Fruit fly (Drosophila melanogaster) whole organism, embryonic: ENCODE data around the gene Uba4.

Experiments used
- Abd-B ChIP-seq: fragments of 200-800 bp; sonication (Bioruptor generic); optimal IDR thresholded peaks from 2 replicates; lab custom pipeline; 2018; ENCODE audit warnings: missing biosample characterization, mild to moderate bottlenecking, missing genetic modification characterization, moderate library complexity
- CG10321 ChIP-seq: fragments of 200-800 bp; sonication (Bioruptor generic); IDR thresholded peaks from 2 replicates; pipeline ENCODE4 v1.3.6; 2022; ENCODE audit warnings: missing biosample characterization, missing genetic modification characterization
- CG11456 ChIP-seq: fragments of 200-800 bp; sonication (Bioruptor generic); IDR thresholded peaks from 3 replicates; pipeline ENCODE4 v1.3.6; 2022; ENCODE audit warnings: missing biosample characterization, missing genetic modification characterization
- CG12744 ChIP-seq: fragments of 200-800 bp; sonication (Bioruptor generic); optimal IDR thresholded peaks from 2 replicates; lab custom pipeline; 2016; ENCODE audit warnings: missing biosample characterization, missing genetic modification characterization
- CG13296 ChIP-seq: fragments of 200-800 bp; sonication (Bioruptor generic); optimal IDR thresholded peaks from 3 replicates; lab custom pipeline; 2018; ENCODE audit warnings: missing biosample characterization, mild to moderate bottlenecking, missing genetic modification characterization
- CG15073 ChIP-seq: fragments of 200-800 bp; sonication (Bioruptor generic); optimal IDR thresholded peaks from 2 replicates; lab custom pipeline; 2016; ENCODE audit warnings: missing biosample characterization, missing genetic modification characterization
- CG1647 ChIP-seq: fragments of 200-800 bp; sonication (Bioruptor generic); optimal IDR thresholded peaks from 3 replicates; lab custom pipeline; 2016; ENCODE audit warnings: missing biosample characterization, missing genetic modification characterization
- CG16813 ChIP-seq: fragments of 200-800 bp; sonication (Bioruptor generic); IDR thresholded peaks from 3 replicates; pipeline ENCODE4 v1.3.6; 2022; ENCODE audit warnings: missing biosample characterization, missing genetic modification characterization; ENCODE audit not compliant: partially characterized antibody
- CG18011 ChIP-seq: fragments of 200-800 bp; sonication (Bioruptor generic); optimal IDR thresholded peaks from 2 replicates; lab custom pipeline; 2017; ENCODE audit warnings: missing biosample characterization, missing genetic modification characterization, mild to moderate bottlenecking, moderate library complexity, missing genotype
- CG18262 ChIP-seq: fragments of 200-800 bp; optimal IDR thresholded peaks from 3 replicates; lab custom pipeline; 2019; ENCODE audit warnings: missing biosample characterization, mild to moderate bottlenecking, missing genetic modification characterization, moderate library complexity
- CG18599 ChIP-seq: fragments of 200-800 bp; sonication (Bioruptor generic); optimal IDR thresholded peaks from 3 replicates; lab custom pipeline; 2017; ENCODE audit warnings: missing biosample characterization, missing genetic modification characterization, mild to moderate bottlenecking, moderate library complexity, missing genetic modification reagents
- CG2889 ChIP-seq: fragments of 200-800 bp; sonication (Bioruptor generic); IDR thresholded peaks from 3 replicates; pipeline ENCODE4 v1.3.6; 2022; ENCODE audit warnings: missing biosample characterization, missing genetic modification characterization
- CG31388 ChIP-seq: fragments of 200-800 bp; sonication (Bioruptor generic); optimal IDR thresholded peaks from 2 replicates; lab custom pipeline; 2016; ENCODE audit warnings: missing biosample characterization, missing genetic modification characterization
- CG4730 ChIP-seq: fragments of 200-800 bp; sonication (Bioruptor generic); IDR thresholded peaks from 2 replicates; pipeline ENCODE4 v1.3.6; 2022; ENCODE audit warnings: missing biosample characterization, missing genetic modification characterization
- CG4820 ChIP-seq: fragments of 200-800 bp; sonication (Bioruptor generic); optimal IDR thresholded peaks from 3 replicates; lab custom pipeline; 2016; ENCODE audit warnings: missing biosample characterization, missing genetic modification characterization
- CG5180 ChIP-seq: fragments of 200-800 bp; sonication (Bioruptor generic); optimal IDR thresholded peaks from 3 replicates; lab custom pipeline; 2017; ENCODE audit warnings: missing biosample characterization, missing genetic modification characterization, mild to moderate bottlenecking, moderate library complexity, missing genetic modification reagents
- CG5245 ChIP-seq: fragments of 200-800 bp; sonication (Bioruptor generic); optimal IDR thresholded peaks from 3 replicates; lab custom pipeline; 2016; ENCODE audit warnings: missing biosample characterization, missing genetic modification characterization
- CG6175 ChIP-seq: fragments of 200-800 bp; sonication (Bioruptor generic); IDR thresholded peaks from 3 replicates; pipeline ENCODE4 v1.3.6; 2022; ENCODE audit warnings: missing biosample characterization, missing genetic modification characterization
- CG6689 ChIP-seq: fragments of 200-800 bp; sonication (Bioruptor generic); IDR thresholded peaks from 2 replicates; pipeline ENCODE4 v1.3.6; 2022; ENCODE audit warnings: missing biosample characterization, missing genetic modification characterization
- CG7271 ChIP-seq: fragments of 200-800 bp; sonication (Bioruptor generic); optimal IDR thresholded peaks from 2 replicates; lab custom pipeline; 2018; ENCODE audit warnings: missing biosample characterization, mild to moderate bottlenecking, missing genetic modification characterization, moderate library complexity
- CTCF ChIP-seq: fragments of 200-800 bp; sonication (Bioruptor generic); optimal IDR thresholded peaks from 2 replicates; lab custom pipeline; 2017; ENCODE audit warnings: missing biosample characterization, mild to moderate bottlenecking, missing genetic modification characterization, moderate library complexity
- CkIIα-i1 ChIP-seq: fragments of 200-800 bp; sonication (Bioruptor generic); IDR thresholded peaks from 2 replicates; pipeline ENCODE4 v1.3.6; 2022; ENCODE audit warnings: missing biosample characterization, missing genetic modification characterization
- Elba2 ChIP-seq: fragments of 200-800 bp; sonication (Bioruptor generic); optimal IDR thresholded peaks from 3 replicates; lab custom pipeline; 2016; ENCODE audit warnings: missing biosample characterization, missing genetic modification characterization
- Fer1 ChIP-seq: fragments of 200-800 bp; sonication (Bioruptor generic); optimal IDR thresholded peaks from 2 replicates; lab custom pipeline; 2017; ENCODE audit warnings: missing biosample characterization, mild to moderate bottlenecking, missing genetic modification characterization
- Hr78 ChIP-seq, 2 experiments: fragments of 200-800 bp in 1 of 2; fragments of >200 bp in 1 of 2; sonication (Bioruptor generic) in 1 of 2; optimal IDR thresholded peaks; 2 replicates each; lab custom pipeline; 2017 to 2019; ENCODE audit warnings: missing biosample characterization in 2 of 2, missing genetic modification characterization in 2 of 2, mild to moderate bottlenecking in 1 of 2, moderate library complexity in 1 of 2
- Max ChIP-seq: fragments of 200-800 bp; sonication (Bioruptor generic); optimal IDR thresholded peaks from 2 replicates; lab custom pipeline; 2016; ENCODE audit warnings: missing biosample characterization, mild to moderate bottlenecking, missing genetic modification characterization
- Med ChIP-seq: fragments of 200-800 bp; sonication (Bioruptor generic); peaks from one replicate; lab custom pipeline; 2016; ENCODE audit warnings: missing biosample characterization, missing genetic modification characterization, mild to moderate bottlenecking, inconsistent platforms, moderate library complexity
- NC2α ChIP-seq: fragments of 200-800 bp; sonication (Bioruptor generic); optimal IDR thresholded peaks from 2 replicates; lab custom pipeline; 2016; ENCODE audit warnings: missing biosample characterization, missing genetic modification characterization
- PHDP ChIP-seq: fragments of 200-800 bp; sonication (Bioruptor generic); optimal IDR thresholded peaks from 3 replicates; lab custom pipeline; 2018; ENCODE audit warnings: missing biosample characterization, mild to moderate bottlenecking, missing genetic modification characterization, moderate library complexity
- Pdp1 ChIP-seq, 2 experiments: fragments of 200-800 bp; sonication (Bioruptor generic); optimal IDR thresholded peaks; 3 replicates each; lab custom pipeline; 2016; ENCODE audit warnings: missing biosample characterization in 2 of 2, missing genetic modification characterization in 2 of 2, mild to moderate bottlenecking in 1 of 2, moderate library complexity in 1 of 2
- Six4 ChIP-seq: fragments of 200-800 bp; sonication (Bioruptor generic); optimal IDR thresholded peaks from 2 replicates; lab custom pipeline; 2016; ENCODE audit warnings: missing biosample characterization, missing genetic modification characterization
- Xbp1 ChIP-seq: fragments of 200-800 bp; sonication (Bioruptor generic); optimal IDR thresholded peaks from 3 replicates; lab custom pipeline; 2016; ENCODE audit warnings: missing biosample characterization, mild to moderate bottlenecking, missing genetic modification characterization
- Xrp1 ChIP-seq: fragments of 200-800 bp; sonication (Bioruptor generic); IDR thresholded peaks from 2 replicates; pipeline ENCODE4 v1.3.6; 2022; ENCODE audit warnings: missing biosample characterization, missing genetic modification characterization
- ac ChIP-seq: fragments of 200-800 bp; sonication (Bioruptor generic); optimal IDR thresholded peaks from 3 replicates; lab custom pipeline; 2017; ENCODE audit warnings: missing biosample characterization, mild to moderate bottlenecking, missing genetic modification characterization
- ap ChIP-seq: fragments of 200-800 bp; sonication (Bioruptor generic); IDR thresholded peaks from 2 replicates; pipeline ENCODE4 v1.3.6; 2022; ENCODE audit warnings: missing biosample characterization, missing genetic modification characterization
- ash1 ChIP-seq: fragments of 200-800 bp; sonication (Bioruptor generic); optimal IDR thresholded peaks from 2 replicates; lab custom pipeline; 2018; ENCODE audit warnings: missing biosample characterization, mild to moderate bottlenecking, missing genetic modification characterization
- bowl ChIP-seq: fragments of 200-800 bp; sonication (Bioruptor generic); IDR thresholded peaks from 2 replicates; pipeline ENCODE4 v1.3.6; 2022; ENCODE audit warnings: missing biosample characterization, missing genetic modification characterization
- chif ChIP-seq, 2 experiments: fragments of 200-800 bp; sonication (Bioruptor generic); optimal IDR thresholded peaks; 3 replicates each; lab custom pipeline; 2016; ENCODE audit warnings: missing biosample characterization in 2 of 2, missing genetic modification characterization in 2 of 2
- croc ChIP-seq: fragments of 200-800 bp; sonication (Bioruptor generic); conservative IDR thresholded peaks from 3 replicates; pipeline ENCODE4 v1.3.6; 2022; ENCODE audit warnings: missing biosample characterization, missing genetic modification characterization
- h ChIP-seq: fragments of >200 bp; optimal IDR thresholded peaks from 2 replicates; lab custom pipeline; 2017
- hbn ChIP-seq: fragments of 200-800 bp; sonication (Bioruptor generic); IDR thresholded peaks from 2 replicates; pipeline ENCODE4 v1.3.6; 2022; ENCODE audit warnings: missing biosample characterization, missing genetic modification characterization; ENCODE audit not compliant: partially characterized antibody
- jing ChIP-seq: fragments of 200-800 bp; sonication (Bioruptor generic); optimal IDR thresholded peaks from 2 replicates; lab custom pipeline; 2018; ENCODE audit warnings: missing biosample characterization, mild to moderate bottlenecking, missing genetic modification characterization
- kni ChIP-seq: fragments of 200-800 bp; sonication (Bioruptor generic); optimal IDR thresholded peaks from 3 replicates; lab custom pipeline; 2017; ENCODE audit warnings: mild to moderate bottlenecking, missing biosample characterization, missing genetic modification reagents, missing genetic modification characterization
- psq ChIP-seq: fragments of 200-800 bp; sonication (Bioruptor generic); optimal IDR thresholded peaks from 2 replicates; lab custom pipeline; 2017; ENCODE audit warnings: missing biosample characterization, missing genetic modification characterization
- ranshi ChIP-seq: fragments of 200-800 bp; sonication (Bioruptor generic); IDR thresholded peaks from 2 replicates; pipeline ENCODE4 v1.3.6; 2022; ENCODE audit warnings: missing biosample characterization, missing genetic modification characterization
- repo ChIP-seq: fragments of 200-800 bp; sonication (Bioruptor generic); optimal IDR thresholded peaks from 2 replicates; lab custom pipeline; 2016; ENCODE audit warnings: missing biosample characterization, missing genetic modification characterization
- slbo ChIP-seq: fragments of 200-800 bp; sonication (Bioruptor generic); IDR thresholded peaks from 2 replicates; pipeline ENCODE4 v1.3.6; 2022; ENCODE audit warnings: missing biosample characterization, missing genetic modification characterization
- slou ChIP-seq: fragments of 200-800 bp; sonication (Bioruptor generic); optimal IDR thresholded peaks from 3 replicates; lab custom pipeline; 2016; ENCODE audit warnings: missing biosample characterization, missing genetic modification characterization
- sqz ChIP-seq: fragments of 200-800 bp; sonication (Bioruptor generic); optimal IDR thresholded peaks from 3 replicates; lab custom pipeline; 2018; ENCODE audit warnings: missing biosample characterization, mild to moderate bottlenecking, missing genetic modification characterization
- tap ChIP-seq: fragments of 200-800 bp; optimal IDR thresholded peaks from 3 replicates; lab custom pipeline; 2019; ENCODE audit warnings: missing biosample characterization, mild to moderate bottlenecking, missing genetic modification characterization, moderate library complexity
- vvl ChIP-seq: fragments of 200-800 bp; sonication (Bioruptor generic); IDR thresholded peaks from 2 replicates; pipeline ENCODE4 v1.3.6; 2022; ENCODE audit warnings: missing biosample characterization, missing genetic modification characterization
- yki ChIP-seq: fragments of >200 bp; optimal IDR thresholded peaks from 3 replicates; lab custom pipeline; 2018
- zf30C ChIP-seq: fragments of 200-800 bp; sonication (Bioruptor generic); optimal IDR thresholded peaks from 3 replicates; lab custom pipeline; 2018; ENCODE audit warnings: missing biosample characterization, mild to moderate bottlenecking, missing genetic modification characterization

Gene Uba4

DNA sequence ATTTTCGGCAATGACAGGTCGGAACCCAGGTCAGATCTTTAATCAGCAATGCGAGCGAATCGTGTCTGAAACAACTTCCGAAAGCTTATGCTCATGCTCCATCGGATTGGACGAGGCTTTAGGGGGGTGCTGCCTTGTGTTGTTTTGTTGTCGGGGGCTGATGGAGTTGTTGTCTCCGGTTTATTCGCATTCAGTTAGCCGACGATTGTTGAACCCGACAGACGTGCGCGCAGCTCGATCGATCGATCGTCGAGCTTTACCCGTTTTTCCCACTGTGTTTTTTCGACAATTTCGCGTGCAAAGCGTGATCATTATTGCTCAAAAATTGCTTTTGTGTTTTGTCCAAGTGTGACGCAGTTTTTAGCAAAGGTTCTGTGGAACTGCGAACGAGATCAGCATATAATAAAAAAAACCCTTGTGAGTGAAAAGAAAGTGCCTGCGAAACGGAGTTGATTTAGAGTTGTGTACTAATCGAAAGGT, 11.8 kb downstream of the Uba4 start, which contains the start of gene CG17834 (continued):
- no peak for TF ChIP-seq Pdp1 (GFP tag; optimal IDR thresholded peaks at IDR 0.05; lab: Kevin White, UChicago)
- no peak for TF ChIP-seq psq (GFP tag; lab: Kevin White, UChicago)
- TF ChIP-seq Hr78 (GFP tag; optimal IDR thresholded peaks at IDR 0.05; lab: Kevin White, UChicago) = peak in 1 of 2 experiments; percentile 85
- TF ChIP-seq NC2α = no peak
- no peak for TF ChIP-seq CG11456
- no peak for TF ChIP-seq CG10321 (GFP tag; lab: Robert Waterston, UW)
- TF ChIP-seq CkIIα-i1 (GFP tag; lab: Robert Waterston, UW) = no peak
- TF ChIP-seq hbn (GFP tag; lab: Robert Waterston, UW) = no peak
- peak; percentile 12; the same call in 1 of the 2 replicates for TF ChIP-seq ranshi
- no peak for TF ChIP-seq Six4 (GFP tag; lab: Kevin White, UChicago)
- TF ChIP-seq CG5180 (GFP tag; lab: Kevin White, UChicago) = no peak
- no peak for TF ChIP-seq Fer1 (GFP tag; lab: Kevin White, UChicago)
- no peak for TF ChIP-seq CG7271 (tag; lab: Kevin White, UChicago)
- TF ChIP-seq ac (GFP tag; lab: Kevin White, UChicago) = no peak
- no peak for TF ChIP-seq CG18599 (GFP tag; lab: Kevin White, UChicago)
- TF ChIP-seq Abd-B (GFP tag; lab: Kevin White, UChicago) = no peak
- no peak for TF ChIP-seq CG31388
- no peak for TF ChIP-seq croc (GFP tag; lab: Robert Waterston, UW)
- no peak for TF ChIP-seq CG18011 (GFP tag; lab: Kevin White, UChicago)
- TF ChIP-seq Elba2 (GFP tag; lab: Kevin White, UChicago) = no peak
- no peak for TF ChIP-seq CG4820
- TF ChIP-seq tap = no peak
- no peak for TF ChIP-seq h (lab: Kevin White, UChicago)
- no peak for TF ChIP-seq CG1647 (GFP tag; lab: Kevin White, UChicago)
- no peak for TF ChIP-seq CG15073 (GFP tag; lab: Kevin White, UChicago)
- no peak for TF ChIP-seq yki (lab: Kevin White, UChicago)
- TF ChIP-seq slbo (GFP tag; lab: Robert Waterston, UW) = no peak
- TF ChIP-seq CG13296 (GFP tag; lab: Kevin White, UChicago) = peak; percentile 30
- TF ChIP-seq CG12744 (GFP tag; lab: Kevin White, UChicago) = no peak
- no peak for TF ChIP-seq Xbp1 (GFP tag; lab: Kevin White, UChicago)
- no peak for TF ChIP-seq repo
- no peak for TF ChIP-seq CG16813 (GFP tag; lab: Robert Waterston, UW)
- TF ChIP-seq PHDP (tag; lab: Kevin White, UChicago) = no peak
- no peak for TF ChIP-seq slou
- TF ChIP-seq kni (GFP tag; lab: Kevin White, UChicago) = no peak
- TF ChIP-seq CTCF (GFP tag; lab: Kevin White, UChicago) = no peak
- 0 out of 2 replicates have a peak, but pooled peaks have one; percentile 26 for TF ChIP-seq vvl
- TF ChIP-seq Xrp1 = no peak
- TF ChIP-seq CG6689 = no peak
- no peak for TF ChIP-seq chif (GFP tag; optimal IDR thresholded peaks at IDR 0.05; lab: Kevin White, UChicago)
- TF ChIP-seq ash1 (GFP tag; lab: Kevin White, UChicago) = no peak
- TF ChIP-seq CG18262 (tag; lab: Kevin White, UChicago) = no peak
- no peak for TF ChIP-seq Max (GFP tag; lab: Kevin White, UChicago)
- TF ChIP-seq CG6175 (GFP tag; lab: Robert Waterston, UW) = no peak
- TF ChIP-seq sqz (GFP tag; lab: Kevin White, UChicago) = no peak
- TF ChIP-seq CG4730 = no peak
- TF ChIP-seq jing (GFP tag; lab: Kevin White, UChicago) = no peak
- TF ChIP-seq CG2889 = no peak
- TF ChIP-seq bowl (GFP tag; lab: Robert Waterston, UW) = 0 out of 2 replicates have a peak, but pooled peaks have one; percentile 37
- TF ChIP-seq Med (GFP tag; lab: Kevin White, UChicago) = peak; percentile 70
- TF ChIP-seq CG5245 (GFP tag; lab: Kevin White, UChicago) = no peak
- no peak for TF ChIP-seq zf30C
- TF ChIP-seq ap = no peak
